Fruit fly (Drosophila melanogaster) whole organism, pupa: Measurements from ENCODE around the gene Pcyt1.

Source experiments
- CG13204 ChIP-seq: fragments of 200-800 bp; sonication (Bioruptor generic); optimal IDR thresholded peaks from 2 replicates; lab custom pipeline; 2018; ENCODE audit warnings: missing biosample characterization, mild to moderate bottlenecking, missing genetic modification characterization, moderate library complexity
- CG15710 ChIP-seq: fragments of 200-800 bp; sonication (Bioruptor generic); optimal IDR thresholded peaks from 2 replicates; lab custom pipeline; 2018; ENCODE audit warnings: missing biosample characterization, mild to moderate bottlenecking, missing genetic modification characterization, moderate library complexity
- CG34367 ChIP-seq: fragments of 200-800 bp; sonication (Bioruptor generic); optimal IDR thresholded peaks from 2 replicates; lab custom pipeline; 2018; ENCODE audit warnings: missing biosample characterization, mild to moderate bottlenecking, missing genetic modification characterization
- CG8159 ChIP-seq: fragments of 200-800 bp; sonication (Bioruptor generic); optimal IDR thresholded peaks from 3 replicates; lab custom pipeline; 2018; ENCODE audit warnings: missing biosample characterization, mild to moderate bottlenecking, missing genetic modification characterization, moderate library complexity
- CG8301 ChIP-seq: fragments of 200-800 bp; sonication (Bioruptor generic); optimal IDR thresholded peaks from 2 replicates; lab custom pipeline; 2018; ENCODE audit warnings: missing biosample characterization, mild to moderate bottlenecking, missing genetic modification characterization
- CG9948 ChIP-seq: fragments of 200-800 bp; sonication (Bioruptor generic); optimal IDR thresholded peaks from 2 replicates; lab custom pipeline; 2018; ENCODE audit warnings: missing biosample characterization, mild to moderate bottlenecking, missing genetic modification characterization, moderate library complexity
- EcR ChIP-seq: fragments of 200-800 bp; sonication (Bioruptor generic); optimal IDR thresholded peaks from 3 replicates; lab custom pipeline; 2019; ENCODE audit warnings: missing biosample characterization, missing genetic modification characterization, mild to moderate bottlenecking, moderate library complexity, missing genetic modification reagents
- Pif1A ChIP-seq: fragments of 200-800 bp; sonication (Bioruptor generic); optimal IDR thresholded peaks from 3 replicates; lab custom pipeline; 2016; ENCODE audit warnings: missing biosample characterization, missing genetic modification characterization
- Snoo ChIP-seq: fragments of 200-800 bp; sonication (Bioruptor generic); optimal IDR thresholded peaks from 3 replicates; lab custom pipeline; 2017; ENCODE audit warnings: missing biosample characterization, mild to moderate bottlenecking, missing genetic modification characterization, inconsistent platforms
- gl ChIP-seq: fragments of 200-800 bp; sonication (Bioruptor generic); optimal IDR thresholded peaks from 2 replicates; lab custom pipeline; 2018; ENCODE audit warnings: missing biosample characterization, mild to moderate bottlenecking, missing genetic modification characterization

DNA sequence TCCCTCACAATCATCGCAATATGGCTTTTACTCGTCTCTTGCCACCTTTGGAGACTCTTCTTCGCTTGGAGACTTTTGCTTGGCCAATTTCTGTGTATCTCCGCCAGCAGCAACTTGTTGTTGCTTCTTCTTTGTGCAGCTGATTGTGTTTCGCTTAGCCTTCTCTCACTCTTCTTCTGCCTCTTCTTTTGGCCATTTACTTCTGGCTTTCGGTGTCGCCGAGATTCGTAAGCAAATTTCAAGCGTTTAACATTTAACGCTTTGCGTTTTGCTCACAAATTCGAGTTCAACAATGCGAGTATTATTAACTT lies 24.0 kb downstream of the Pcyt1 start:
- TF ChIP-seq CG8301 (tag; lab: Kevin White, UChicago) (no peak), CG9948 (tag; lab: Kevin White, UChicago) (no peak), CG34367 (tag; lab: Kevin White, UChicago) (no peak), EcR (GFP tag; lab: Kevin White, UChicago) (peak; percentile 44), Pif1A (GFP tag; lab: Kevin White, UChicago) (no peak), CG8159 (tag; lab: Kevin White, UChicago) (no peak), Snoo (tag; lab: Kevin White, UChicago) (no peak), gl (tag; lab: Kevin White, UChicago) (no peak), CG13204 (GFP tag; lab: Kevin White, UChicago) (no peak), CG15710 (tag; lab: Kevin White, UChicago) (no peak)
